Worm (Caenorhabditis elegans) whole organism, L4/young adult: ENCODE measurements around the gene Y32B12B.4.
"Not testable (repeated sequence)": the region's sequence is repeated elsewhere in the genome, so short reads cannot be mapped to it uniquely, and the experiment has no call there.

Source experiments
- W03F9.2 ChIP-seq: fragments of 150-350 bp; optimal IDR thresholded peaks from 2 replicates; lab custom pipeline; 2014; ENCODE audit warnings: missing biosample characterization, missing genetic modification characterization
- dao-5 ChIP-seq: sonication (generic microtip); optimal IDR thresholded peaks from 2 replicates; lab custom pipeline; 2016; ENCODE audit warnings: missing genotype, missing genetic modification characterization, moderate library complexity, missing compliant biosample characterization
- him-1 ChIP-seq: sonication (generic microtip); optimal IDR thresholded peaks from 2 replicates; lab custom pipeline; 2016; ENCODE audit warnings: missing genotype, missing genetic modification reagents, missing genetic modification characterization, missing compliant biosample characterization

Gene Y32B12B.4

DNA sequence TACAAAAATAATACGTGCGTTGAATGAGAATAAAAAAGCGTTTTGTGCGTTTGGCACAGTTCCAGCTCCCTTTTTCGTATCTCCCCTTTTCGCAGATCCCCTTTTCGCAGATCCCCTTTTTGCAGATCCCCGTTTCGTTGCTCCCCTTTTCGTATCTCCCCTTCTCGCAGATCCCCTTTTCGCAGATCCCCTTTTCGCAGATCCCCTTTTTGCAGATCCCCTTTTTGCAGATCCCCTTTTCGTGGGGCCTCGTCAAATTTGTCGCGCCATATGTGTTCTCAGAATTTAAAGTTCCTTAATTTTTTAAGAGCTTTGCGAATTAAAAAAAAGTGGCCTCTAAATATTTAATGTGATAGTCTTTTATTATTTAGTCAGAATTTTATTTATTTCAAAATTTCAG is at the start of gene Y32B12B.4:
Y32B12B.4 (plus strand) TSS at position 399 of the 400 bp plus-strand sequence.
- TF ChIP-seq W03F9.2 (tag; lab: Kevin White, UChicago) (no peak), dao-5 (tag; lab: Kevin White, UChicago) (no peak)

DNA sequence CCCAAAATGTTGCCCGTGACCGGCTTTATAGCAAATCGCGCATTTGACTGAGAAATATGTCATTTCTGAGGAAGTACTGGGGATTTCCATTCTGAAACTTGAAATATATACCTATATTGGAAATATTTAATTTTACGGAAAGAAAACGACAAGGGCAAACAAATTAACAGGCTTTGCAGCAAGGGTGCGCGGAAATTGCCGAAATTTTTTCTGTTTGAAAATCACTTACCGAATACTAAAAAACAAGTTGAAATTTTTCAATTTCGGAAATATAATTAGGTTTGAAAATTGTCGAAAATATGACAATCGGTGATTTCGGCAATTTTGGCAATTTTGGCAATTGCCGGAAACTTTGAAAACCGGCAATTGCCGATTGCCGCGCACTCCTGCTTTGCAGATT is 47.3 kb upstream of the Y32B12B.4 start, which contains the start of gene nhr-54:
nhr-54 (minus strand) TSS at position 101 of the 400 bp plus-strand sequence.
- TF ChIP-seq him-1 (tag; lab: Kevin White, UChicago): no peak
- TF ChIP-seq dao-5 (tag; lab: Kevin White, UChicago): no peak
- TF ChIP-seq W03F9.2 (tag; lab: Kevin White, UChicago): no peak

DNA sequence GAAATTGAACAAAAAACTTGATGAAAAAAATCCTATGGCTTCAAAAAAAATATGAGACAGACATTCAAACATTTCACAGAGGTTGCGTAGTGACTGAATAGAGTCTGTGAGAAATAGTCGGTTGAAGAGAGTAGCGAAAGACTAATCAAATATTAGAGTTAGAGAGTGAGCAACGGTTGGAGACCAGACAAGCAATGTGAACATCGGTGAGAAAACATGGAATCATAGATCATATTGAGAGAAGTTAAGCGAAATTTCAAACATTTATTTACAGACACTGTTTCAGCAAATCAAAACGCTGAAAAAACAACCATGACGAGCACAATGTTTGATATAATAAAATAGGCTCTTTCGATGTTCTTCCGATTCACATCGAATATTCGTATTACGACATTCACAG is 46.5 kb upstream of the Y32B12B.4 start:
- no peak for TF ChIP-seq him-1 (tag; lab: Kevin White, UChicago)
- no peak for TF ChIP-seq dao-5 (tag; lab: Kevin White, UChicago)
- no peak for TF ChIP-seq W03F9.2 (tag; lab: Kevin White, UChicago)

DNA sequence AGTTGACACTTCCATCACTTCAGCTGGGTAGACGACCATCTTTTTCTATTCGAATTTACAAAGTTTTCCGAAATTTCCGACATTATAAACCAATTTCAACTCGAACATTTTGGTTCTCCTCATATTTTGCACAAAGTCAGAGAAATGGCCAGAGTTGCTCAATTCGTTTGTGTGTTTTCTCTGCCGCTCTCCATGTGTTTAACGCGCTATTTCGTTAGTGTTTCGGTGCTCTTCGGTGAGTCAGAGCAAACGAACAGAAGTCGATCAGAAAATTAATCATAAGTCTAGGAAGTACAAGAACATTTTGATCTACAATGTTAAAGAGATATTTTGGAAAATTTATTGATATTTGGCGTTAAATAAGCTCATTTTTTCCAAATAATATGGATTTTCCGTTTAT is 44.5 kb upstream of the Y32B12B.4 start, which contains the start of gene srr-3:
srr-3 (minus strand) TSS at position 101 of the 400 bp plus-strand sequence.
- TF ChIP-seq W03F9.2 (tag; lab: Kevin White, UChicago) (no peak), him-1 (tag; lab: Kevin White, UChicago) (no peak), dao-5 (tag; lab: Kevin White, UChicago) (no peak)

DNA sequence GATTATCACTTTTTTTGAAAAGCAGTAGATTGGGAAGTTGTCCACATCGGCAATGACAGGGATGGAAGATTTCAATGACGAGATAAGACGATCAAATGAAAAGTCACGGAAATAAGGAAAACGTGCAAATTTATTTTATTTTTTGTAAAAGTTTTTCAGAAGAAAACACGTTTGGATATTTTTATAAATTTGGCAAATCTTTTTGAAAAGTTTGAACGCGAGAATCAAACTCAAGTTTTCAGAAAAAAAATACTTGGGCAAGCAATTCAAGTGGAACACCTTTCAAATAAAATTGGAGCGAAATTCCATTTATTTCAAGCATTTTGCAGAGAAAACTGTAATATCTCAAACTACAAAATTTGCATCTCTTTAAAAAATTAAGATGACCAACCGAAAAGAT is 38.0 kb upstream of the Y32B12B.4 start, which contains the start of gene F36D3.5:
F36D3.5 (minus strand) TSS at position 101 of the 400 bp plus-strand sequence.
- TF ChIP-seq him-1, W03F9.2, dao-5 (tag; lab: Kevin White, UChicago): not testable (repeated sequence)

DNA sequence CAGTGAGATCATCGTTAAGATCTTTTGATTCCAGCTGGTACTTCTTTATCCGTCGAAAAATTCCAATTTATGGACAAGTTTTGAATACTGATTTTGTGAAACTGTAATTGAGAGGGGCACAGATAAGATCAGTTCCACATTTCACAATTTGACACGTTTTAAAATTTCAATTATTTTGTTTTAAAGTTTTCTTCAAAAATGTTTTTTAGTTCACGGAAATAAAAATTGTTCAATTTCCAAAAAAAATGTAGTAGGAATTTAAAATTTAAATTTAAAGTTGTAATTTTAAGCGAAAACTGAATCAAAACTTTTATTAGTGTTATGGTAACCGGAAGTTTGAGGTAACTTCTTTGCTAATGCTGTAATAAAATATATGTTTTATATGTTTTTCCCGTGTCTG is 35.5 kb upstream of the Y32B12B.4 start, which contains the start of gene F36D3.4:
F36D3.4 (minus strand) TSS at position 101 of the 400 bp plus-strand sequence.
- TF ChIP-seq him-1 (tag; lab: Kevin White, UChicago) (no peak), dao-5 (tag; lab: Kevin White, UChicago) (no peak), W03F9.2 (tag; lab: Kevin White, UChicago) (no peak)

DNA sequence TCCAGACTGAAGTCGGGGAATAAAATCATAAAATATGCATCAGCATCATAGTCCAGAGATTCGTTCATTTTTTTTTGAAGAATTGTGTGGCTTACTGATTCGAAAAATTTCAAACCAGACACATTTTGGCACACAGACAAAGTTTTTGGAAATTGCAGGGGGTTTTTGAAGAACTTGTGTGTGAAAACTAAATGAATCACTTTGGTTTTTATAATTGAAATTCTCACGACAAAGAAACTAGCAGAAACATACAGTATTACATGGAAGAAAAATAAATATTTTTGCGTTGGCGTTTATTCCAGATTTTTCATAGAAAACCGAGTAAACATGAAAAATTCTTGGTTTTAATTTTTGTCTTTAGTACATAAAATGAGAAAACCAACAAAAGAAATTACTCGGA is 30.9 kb upstream of the Y32B12B.4 start, which contains the start of gene srw-34:
srw-34 (minus strand) TSS at position 101 of the 400 bp plus-strand sequence.
- no peak for TF ChIP-seq him-1 (tag; lab: Kevin White, UChicago)

DNA sequence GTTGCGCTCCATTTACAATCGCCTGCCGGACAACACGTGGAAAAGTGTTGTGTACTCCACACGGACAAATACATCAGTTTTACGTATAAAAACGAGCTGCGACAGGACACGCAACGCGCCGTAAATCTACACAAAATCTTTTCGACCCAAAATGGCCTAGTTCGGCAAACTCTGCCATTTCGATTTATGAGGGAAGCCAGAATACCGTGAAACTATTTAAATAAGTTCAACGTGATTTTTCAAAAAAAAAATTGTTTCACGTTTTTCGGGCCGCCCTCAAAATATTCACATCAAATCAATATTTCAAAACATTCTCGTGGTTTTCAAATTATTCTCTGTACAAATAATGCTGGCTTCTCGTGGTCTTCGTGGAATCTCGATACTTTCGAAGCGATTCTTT is 26.3 kb upstream of the Y32B12B.4 start, which contains the start of gene F36D3.8:
F36D3.8 (plus strand) TSS at position 301 of the 400 bp plus-strand sequence.
- TF ChIP-seq dao-5 (tag; lab: Kevin White, UChicago) (no peak), him-1 (tag; lab: Kevin White, UChicago) (no peak), W03F9.2 (tag; lab: Kevin White, UChicago) (no peak)

DNA sequence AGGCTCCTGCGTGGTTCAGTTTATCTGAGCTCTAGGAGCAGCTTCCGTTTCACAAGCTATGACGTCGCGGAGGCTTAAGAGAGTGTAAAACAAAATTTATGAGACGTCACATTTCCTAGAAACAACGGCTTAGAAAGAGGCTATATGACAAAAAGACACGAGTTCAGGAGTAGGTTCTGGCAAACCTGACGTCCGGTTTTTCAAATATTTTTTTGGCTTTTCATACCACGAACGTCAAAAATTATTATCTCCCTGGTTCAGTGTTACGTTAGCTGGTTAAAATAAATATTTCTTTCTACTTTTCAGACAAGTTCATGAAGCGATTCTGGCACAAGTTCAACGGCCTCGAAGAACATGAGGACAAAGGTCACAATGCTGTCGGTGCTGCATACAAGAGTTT is 25.3 kb upstream of the Y32B12B.4 start, which contains the start of gene F36D3.16:
F36D3.16 (plus strand) TSS at position 301 of the 400 bp plus-strand sequence.
- TF ChIP-seq him-1 (tag; lab: Kevin White, UChicago) (no peak), W03F9.2 (tag; lab: Kevin White, UChicago) (no peak)

DNA sequence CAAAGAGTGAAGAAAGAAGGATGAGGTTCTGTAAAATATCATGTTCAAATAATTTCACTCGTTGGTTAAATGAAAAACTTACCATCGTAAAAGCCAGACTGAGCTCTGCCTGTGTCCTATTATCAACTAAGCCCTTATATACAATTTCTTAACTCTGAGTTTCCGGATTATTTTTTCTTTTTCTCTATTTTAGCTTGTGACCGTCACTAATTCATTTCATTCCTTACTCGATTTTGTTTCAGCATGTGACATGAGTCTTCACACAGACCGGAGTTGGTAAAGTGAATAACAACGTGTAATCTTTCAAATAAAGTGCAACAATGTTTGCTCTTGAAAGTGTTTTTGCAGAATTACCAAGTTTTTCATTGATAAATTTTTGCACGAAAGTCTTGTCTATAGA is 19.1 kb upstream of the Y32B12B.4 start, which contains the start of gene cpr-2:
cpr-2 (minus strand) TSS at position 101 of the 400 bp plus-strand sequence.
- TF ChIP-seq him-1 (tag; lab: Kevin White, UChicago) (no peak), W03F9.2 (tag; lab: Kevin White, UChicago) (no peak), dao-5 (tag; lab: Kevin White, UChicago) (no peak)

DNA sequence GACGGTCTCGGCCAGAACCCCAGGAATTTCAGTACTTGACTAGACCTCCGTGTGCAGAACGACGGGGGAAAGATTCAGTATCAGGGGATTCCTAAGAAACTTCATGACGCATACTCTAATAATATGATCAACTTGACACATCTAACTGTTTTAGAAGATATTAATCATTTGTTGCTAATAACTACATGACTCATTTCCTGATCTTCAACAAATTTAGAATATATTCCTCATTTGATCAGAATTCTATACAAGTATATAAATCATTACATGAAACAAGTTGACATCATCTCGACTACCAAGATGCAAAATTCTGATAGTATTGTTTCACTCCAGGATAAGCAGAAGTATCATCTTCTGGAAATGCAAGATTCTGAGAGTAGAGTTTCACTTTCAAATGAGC is 18.0 kb upstream of the Y32B12B.4 start, which contains the start of gene Y32B12B.8:
Y32B12B.8 (plus strand) TSS at position 301 of the 400 bp plus-strand sequence.
- no peak for TF ChIP-seq W03F9.2 (tag; lab: Kevin White, UChicago)
- TF ChIP-seq him-1 (tag; lab: Kevin White, UChicago): no peak
- TF ChIP-seq dao-5 (tag; lab: Kevin White, UChicago): no peak

DNA sequence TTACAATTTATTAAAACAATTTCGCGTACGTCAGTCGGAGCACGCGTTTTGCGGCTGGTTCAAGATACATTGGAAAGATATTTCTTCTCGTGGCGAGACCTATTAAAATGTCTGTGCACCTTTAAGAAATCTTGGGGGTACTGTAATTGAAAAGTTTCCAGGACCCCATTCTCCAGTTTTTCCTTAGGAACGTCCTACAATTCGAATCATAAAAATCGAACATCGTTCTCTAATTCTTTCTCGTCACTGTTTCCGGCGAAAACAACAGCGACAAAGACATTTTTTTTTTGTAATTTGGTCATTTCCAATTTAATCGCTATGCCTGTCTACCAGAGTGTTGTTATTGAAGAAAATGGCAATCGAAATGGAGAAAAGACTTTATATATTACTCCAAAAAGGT is 16.4 kb upstream of the Y32B12B.4 start, which contains the start of gene Y32B12B.1:
Y32B12B.1 (plus strand) TSS at position 301 of the 400 bp plus-strand sequence.
- TF ChIP-seq dao-5 (tag; lab: Kevin White, UChicago): no peak
- no peak for TF ChIP-seq W03F9.2 (tag; lab: Kevin White, UChicago)
- no peak for TF ChIP-seq him-1 (tag; lab: Kevin White, UChicago)

DNA sequence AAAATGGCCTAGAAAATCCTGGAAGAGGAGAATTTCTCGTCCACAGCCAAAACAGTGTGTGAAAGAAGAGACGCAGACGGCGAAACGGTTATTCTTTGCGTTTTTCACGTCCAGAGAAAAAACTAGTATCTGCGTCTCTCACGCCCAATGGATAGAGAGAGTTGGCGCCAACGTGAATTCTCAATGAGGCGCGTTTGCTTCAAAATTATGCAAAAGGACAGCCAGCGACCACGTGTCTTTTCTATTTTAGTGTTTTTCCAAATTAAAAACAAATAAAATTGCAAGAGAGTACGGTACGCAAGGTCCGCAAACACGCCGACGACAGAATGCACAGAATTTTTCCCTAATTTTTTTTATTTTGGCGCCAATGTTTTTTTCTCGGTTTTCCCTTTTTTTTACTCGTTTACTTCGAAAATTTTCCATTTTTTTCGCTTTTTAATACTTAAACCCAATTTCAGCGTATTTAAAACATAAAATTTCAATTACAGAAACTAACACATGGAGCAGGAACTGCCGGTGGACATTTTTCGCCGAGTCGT is 15.2 kb upstream of the Y32B12B.4 start, which contains the start of gene Y32B12B.2:
Y32B12B.2 (plus strand) TSS at position 489 of the 539 bp plus-strand sequence.
- TF ChIP-seq W03F9.2 (tag; lab: Kevin White, UChicago) (no peak), him-1 (tag; lab: Kevin White, UChicago) (no peak), dao-5 (tag; lab: Kevin White, UChicago) (no peak)
